Worm (Caenorhabditis elegans): ENCODE data around the gene met-2.

ce11 chrIII:8389539-8389938 is 14.4 kb downstream of the met-2 start, which contains the start of gene ZK353.4:
- TF ChIP-seq jun-1 (tag; optimal IDR thresholded peaks at IDR 0.05) (no peak), nhr-90 (tag; optimal IDR thresholded peaks at IDR 0.05; ENCODE audit: poor library complexity) (no peak)

Data from whole organism, L1 larva.